Fruit fly (Drosophila melanogaster) S2 (cell line): ENCODE results near the gene chico.

ENCODE experiments used
- CG8478 ChIP-seq: fragments of >200 bp; optimal IDR thresholded peaks from 2 replicates; lab custom pipeline; 2018
- CTCF ChIP-seq, 2 experiments: fragments of >200 bp; optimal IDR thresholded peaks; 2 replicates each; lab custom pipeline; 2018

- TF ChIP-seq CG8478 (no peak), CTCF (optimal IDR thresholded peaks at IDR 0.05; lab: Kevin White, UChicago) (peak in 1 of 2 experiments; percentile 13)
Observed at dm6 chr2L:10263343-10263744, 16.5 kb upstream of the chico start, which contains the start of gene Rsf1.
